Worm (Caenorhabditis elegans) whole organism, young adult: ENCODE data around the gene ZK353.2.

ENCODE experiments used
- B0019.2 ChIP-seq: fragments of 200-800 bp; sonication (Bioruptor generic); conservative IDR thresholded peaks from 2 replicates; pipeline ENCODE4 v1.3.6; 2022; ENCODE audit warnings: missing genetic modification reagents, missing genetic modification characterization, missing compliant biosample characterization
- F10E7.11 ChIP-seq: sonication (generic microtip); optimal IDR thresholded peaks from 2 replicates; lab custom pipeline; 2017; ENCODE audit warnings: mild to moderate bottlenecking, missing genetic modification characterization, moderate library complexity, missing compliant biosample characterization
- nhr-27 ChIP-seq: fragments of 200-800 bp; sonication (Bioruptor generic); optimal IDR thresholded peaks from 2 replicates; lab custom pipeline; 2018; ENCODE audit warnings: mild to moderate bottlenecking, missing genetic modification characterization, moderate library complexity, missing compliant biosample characterization
- snpc-1.1 ChIP-seq: sonication (generic microtip); optimal IDR thresholded peaks from 2 replicates; lab custom pipeline; 2017; ENCODE audit warnings: missing genetic modification characterization, mild to moderate bottlenecking, missing compliant biosample characterization, antibody characterized with exemption, moderate library complexity, missing genotype, missing genetic modification reagents; ENCODE audit not compliant: insufficient read depth
- tbx-9 ChIP-seq: sonication (generic microtip); optimal IDR thresholded peaks from 2 replicates; lab custom pipeline; 2016; ENCODE audit warnings: borderline replicate concordance, missing genetic modification characterization, inconsistent platforms, missing compliant biosample characterization

- TF ChIP-seq tbx-9 (tag; lab: Kevin White, UChicago), result no peak
- TF ChIP-seq B0019.2, result no peak
- TF ChIP-seq F10E7.11 (tag; lab: Kevin White, UChicago), result no peak
- TF ChIP-seq snpc-1.1, result no peak
- no peak for TF ChIP-seq nhr-27 (tag; lab: Kevin White, UChicago)
These were observed 19.4 kb downstream of the ZK353.2 start, which contains the start of gene sor-1 for ce11 chrIII:8417968-8418267.
